Worm (Caenorhabditis elegans) whole organism, mixed stage, embryonic: ENCODE measurements around the gene gcn-1.
A peak's percentile ranks its signal among the peaks of the same experiment; 100 is the strongest.

ENCODE experiments used
- M03D4.4 ChIP-seq: sonication (generic microtip); optimal IDR thresholded peaks from 2 replicates; lab custom pipeline; 2017; ENCODE audit warnings: mild to moderate bottlenecking, missing genetic modification characterization, missing compliant biosample characterization
- bed-3 ChIP-seq: fragments of 200-800 bp; sonication (Bioruptor generic); optimal IDR thresholded peaks from 3 replicates; lab custom pipeline; 2018; ENCODE audit warnings: mild to moderate bottlenecking, missing genetic modification characterization, moderate library complexity, missing compliant biosample characterization
- blmp-1 ChIP-seq: fragments of 150-350 bp; optimal IDR thresholded peaks from 2 replicates; lab custom pipeline; 2014; ENCODE audit warnings: missing biosample characterization, missing genetic modification characterization
- ceh-39 ChIP-seq: fragments of 150-350 bp; optimal IDR thresholded peaks from 2 replicates; lab custom pipeline; 2014; ENCODE audit warnings: missing biosample characterization, missing genetic modification characterization
- ceh-43 ChIP-seq: fragments of 200-800 bp; sonication (Bioruptor generic); optimal IDR thresholded peaks from 2 replicates; lab custom pipeline; 2018; ENCODE audit warnings: mild to moderate bottlenecking, missing genetic modification characterization, moderate library complexity, missing compliant biosample characterization
- ces-1 ChIP-seq: fragments of 150-350 bp; optimal IDR thresholded peaks from 2 replicates; lab custom pipeline; 2014; ENCODE audit warnings: missing biosample characterization, missing genetic modification reagents, missing genetic modification characterization
- cnd-1 ChIP-seq: fragments of 200-800 bp; sonication (Bioruptor generic); optimal IDR thresholded peaks from 2 replicates; lab custom pipeline; 2018; ENCODE audit warnings: mild to moderate bottlenecking, missing genetic modification characterization, missing compliant biosample characterization
- drap-1 ChIP-seq: fragments of 200-800 bp; sonication (Bioruptor generic); optimal IDR thresholded peaks from 3 replicates; lab custom pipeline; 2018; ENCODE audit warnings: mild to moderate bottlenecking, missing genetic modification characterization, missing compliant biosample characterization
- elt-1 ChIP-seq: sonication (generic microtip); optimal IDR thresholded peaks from 2 replicates; lab custom pipeline; 2017; ENCODE audit warnings: missing genetic modification characterization, mild to moderate bottlenecking, missing compliant biosample characterization, antibody characterized with exemption, moderate library complexity, borderline replicate concordance; ENCODE audit not compliant: insufficient read depth
- elt-3 ChIP-seq: fragments of 150-350 bp; optimal IDR thresholded peaks from 2 replicates; lab custom pipeline; 2014; ENCODE audit warnings: missing biosample characterization, missing genetic modification characterization
- flh-1 ChIP-seq: fragments of 200-800 bp; sonication (Bioruptor generic); optimal IDR thresholded peaks from 2 replicates; lab custom pipeline; 2018; ENCODE audit warnings: mild to moderate bottlenecking, missing genetic modification characterization, moderate library complexity, missing compliant biosample characterization
- ham-2 ChIP-seq: fragments of 200-800 bp; sonication (Bioruptor generic); optimal IDR thresholded peaks from 2 replicates; lab custom pipeline; 2018; ENCODE audit warnings: mild to moderate bottlenecking, missing genetic modification characterization, missing compliant biosample characterization
- lin-13 ChIP-seq: fragments of 150-350 bp; optimal IDR thresholded peaks from 2 replicates; lab custom pipeline; 2014; ENCODE audit warnings: missing biosample characterization, missing genetic modification characterization
- lin-32 ChIP-seq: fragments of 200-800 bp; sonication (Bioruptor generic); optimal IDR thresholded peaks from 2 replicates; lab custom pipeline; 2018; ENCODE audit warnings: mild to moderate bottlenecking, missing genetic modification characterization, missing compliant biosample characterization
- lsy-2 ChIP-seq: fragments of 150-350 bp; optimal IDR thresholded peaks from 2 replicates; lab custom pipeline; 2014; ENCODE audit warnings: missing biosample characterization, missing genetic modification characterization
- mab-5 ChIP-seq: fragments of 150-350 bp; optimal IDR thresholded peaks from 2 replicates; lab custom pipeline; 2014; ENCODE audit warnings: missing biosample characterization, missing genetic modification characterization
- mep-1 ChIP-seq: fragments of 150-350 bp; optimal IDR thresholded peaks from 2 replicates; lab custom pipeline; 2017; ENCODE audit warnings: missing biosample characterization, missing genetic modification reagents, missing genetic modification characterization, inconsistent platforms
- mls-2 ChIP-seq: sonication (generic microtip); optimal IDR thresholded peaks from 2 replicates; lab custom pipeline; 2016; ENCODE audit warnings: mild to moderate bottlenecking, missing genetic modification characterization, moderate library complexity, missing compliant biosample characterization
- nhr-12 ChIP-seq: fragments of 150-350 bp; optimal IDR thresholded peaks from 2 replicates; lab custom pipeline; 2014; ENCODE audit warnings: missing biosample characterization, missing genetic modification characterization
- nhr-2 ChIP-seq: fragments of 150-350 bp; optimal IDR thresholded peaks from 2 replicates; lab custom pipeline; 2014; ENCODE audit warnings: missing biosample characterization, missing genetic modification characterization
- nhr-237 ChIP-seq: fragments of 150-350 bp; optimal IDR thresholded peaks from 2 replicates; lab custom pipeline; 2014; ENCODE audit warnings: missing biosample characterization, missing genetic modification characterization
- nhr-28 ChIP-seq: fragments of 150-350 bp; optimal IDR thresholded peaks from 2 replicates; lab custom pipeline; 2014; ENCODE audit warnings: missing biosample characterization, missing genetic modification characterization
- nhr-76 ChIP-seq: sonication (generic microtip); optimal IDR thresholded peaks from 2 replicates; lab custom pipeline; 2017; ENCODE audit warnings: missing biosample characterization, missing genetic modification characterization
- pha-4 ChIP-seq: fragments of 150-350 bp; optimal IDR thresholded peaks from 2 replicates; lab custom pipeline; 2018; ENCODE audit warnings: missing biosample characterization, missing genetic modification reagents, missing genetic modification characterization
- sem-2 ChIP-seq: fragments of 200-800 bp; sonication (Bioruptor generic); optimal IDR thresholded peaks from 2 replicates; lab custom pipeline; 2018; ENCODE audit warnings: mild to moderate bottlenecking, missing genetic modification characterization, missing compliant biosample characterization
- snpc-4 ChIP-seq: fragments of 150-350 bp; optimal IDR thresholded peaks from 2 replicates; lab custom pipeline; 2014; ENCODE audit warnings: missing biosample characterization, missing genetic modification characterization
- tbx-8 ChIP-seq: fragments of 200-800 bp; sonication (Bioruptor generic); optimal IDR thresholded peaks from 2 replicates; lab custom pipeline; 2018; ENCODE audit warnings: mild to moderate bottlenecking, missing genetic modification characterization, moderate library complexity, missing compliant biosample characterization
- unc-120 ChIP-seq: sonication (generic microtip); optimal IDR thresholded peaks from 2 replicates; lab custom pipeline; 2017; ENCODE audit warnings: missing genetic modification characterization, missing compliant biosample characterization; ENCODE audit not compliant: poor library complexity, severe bottlenecking
- zip-8 ChIP-seq: fragments of 150-350 bp; optimal IDR thresholded peaks from 2 replicates; lab custom pipeline; 2014; ENCODE audit warnings: missing biosample characterization, missing genetic modification characterization
- ztf-11 ChIP-seq: fragments of 150-350 bp; optimal IDR thresholded peaks from 2 replicates; lab custom pipeline; 2014; ENCODE audit warnings: missing biosample characterization, missing genetic modification characterization

Gene gcn-1

DNA sequence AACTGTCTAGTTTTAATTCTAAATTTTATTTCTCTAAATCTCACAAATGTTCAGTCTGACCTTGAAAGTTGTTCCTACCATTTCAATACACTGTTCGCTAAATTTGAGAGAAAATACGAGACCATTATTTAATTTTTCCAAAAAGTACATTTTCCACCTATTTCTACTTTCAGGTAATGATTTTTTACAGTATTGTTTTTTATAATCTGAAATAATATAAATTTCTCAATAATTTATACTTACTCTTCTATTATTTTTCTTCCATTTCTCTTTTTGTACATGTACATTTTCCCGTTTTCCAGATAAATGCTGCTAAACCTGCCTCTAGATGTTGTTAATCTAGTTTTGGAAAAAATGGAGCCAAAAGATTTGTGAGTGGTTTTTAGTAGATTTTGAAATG is 75.7 kb downstream of the gcn-1 start, which contains the start of gene fbxa-62:
TSS of gene fbxa-62 (plus strand) at position 301 of the 400 bp plus-strand sequence.
- TF ChIP-seq nhr-12 (tag; lab: Kevin White, UChicago), result no peak
- TF ChIP-seq drap-1 (GFP tag; lab: Kevin White, UChicago), result no peak
- no peak for TF ChIP-seq M03D4.4 (tag; lab: Kevin White, UChicago)
- TF ChIP-seq ceh-39 (tag; lab: Kevin White, UChicago), result no peak
- no peak for TF ChIP-seq lin-32 (GFP tag; lab: Kevin White, UChicago)
- TF ChIP-seq flh-1 (GFP tag; lab: Kevin White, UChicago), result no peak
- TF ChIP-seq mep-1, result no peak
- no peak for TF ChIP-seq ham-2
- no peak for TF ChIP-seq lsy-2 (tag; lab: Kevin White, UChicago)
- TF ChIP-seq, all 35 proteins: peak for 0

DNA sequence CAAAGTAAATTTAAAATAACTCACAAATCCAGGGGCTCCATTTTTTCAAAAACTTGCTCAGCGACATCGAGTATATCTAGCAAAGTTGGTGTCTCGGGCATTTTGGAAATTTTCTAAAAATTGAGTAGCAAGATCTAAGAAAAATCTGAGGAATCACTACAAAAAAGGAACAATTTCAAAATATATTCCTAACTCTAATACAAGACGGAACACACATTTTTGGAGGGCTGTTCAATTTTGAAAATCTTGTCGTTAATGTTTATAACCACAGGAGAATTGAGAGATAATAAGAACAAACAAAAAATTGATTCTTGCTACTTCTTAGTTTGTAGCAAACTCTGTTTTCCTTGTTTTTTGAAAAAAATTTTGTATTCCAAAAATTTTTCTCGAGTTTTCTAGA is 80.6 kb downstream of the gcn-1 start, which contains the start of gene fbxa-47:
TSS of gene fbxa-47 (minus strand) at position 101 of the 400 bp plus-strand sequence.
- no peak for TF ChIP-seq mab-5 (tag; lab: Kevin White, UChicago)
- TF ChIP-seq sem-2 (GFP tag; lab: Kevin White, UChicago), result no peak
- no peak for TF ChIP-seq ham-2
- TF ChIP-seq pha-4 (tag; lab: Kevin White, UChicago), result no peak
- TF ChIP-seq M03D4.4 (tag; lab: Kevin White, UChicago), result no peak
- TF ChIP-seq unc-120 (tag; lab: Kevin White, UChicago), result no peak
- TF ChIP-seq nhr-76 (tag; lab: Kevin White, UChicago), result no peak
- TF ChIP-seq bed-3 (GFP tag; lab: Kevin White, UChicago), result no peak
- no peak for TF ChIP-seq lin-13 (tag; lab: Kevin White, UChicago)
- TF ChIP-seq ceh-43 (GFP tag; lab: Kevin White, UChicago), result no peak
- no peak for TF ChIP-seq mep-1

DNA sequence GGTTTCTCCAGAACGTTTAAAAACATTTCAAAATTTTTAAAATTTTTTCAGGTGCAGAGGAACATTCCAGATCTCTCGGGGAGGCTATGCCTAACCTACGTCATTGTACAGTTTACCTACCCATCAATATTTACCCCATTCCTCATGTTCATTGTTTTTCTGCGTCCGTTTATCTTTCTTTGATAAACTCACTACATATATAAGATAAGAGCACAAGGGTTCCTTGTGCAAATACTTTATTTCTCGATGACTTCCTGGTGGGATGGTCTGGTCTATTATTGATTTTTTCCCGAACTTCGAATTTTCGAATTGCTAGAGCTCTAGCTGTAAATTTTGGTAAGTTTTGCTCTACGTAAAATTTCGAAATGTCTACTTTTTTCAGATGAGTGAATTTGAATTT is 81.7 kb downstream of the gcn-1 start:
- no peak for TF ChIP-seq tbx-8 (GFP tag; lab: Kevin White, UChicago)
- TF ChIP-seq pha-4 (tag; lab: Kevin White, UChicago), result no peak
- TF ChIP-seq lin-32 (GFP tag; lab: Kevin White, UChicago), result no peak
- TF ChIP-seq cnd-1 (tag; lab: Kevin White, UChicago), result no peak

DNA sequence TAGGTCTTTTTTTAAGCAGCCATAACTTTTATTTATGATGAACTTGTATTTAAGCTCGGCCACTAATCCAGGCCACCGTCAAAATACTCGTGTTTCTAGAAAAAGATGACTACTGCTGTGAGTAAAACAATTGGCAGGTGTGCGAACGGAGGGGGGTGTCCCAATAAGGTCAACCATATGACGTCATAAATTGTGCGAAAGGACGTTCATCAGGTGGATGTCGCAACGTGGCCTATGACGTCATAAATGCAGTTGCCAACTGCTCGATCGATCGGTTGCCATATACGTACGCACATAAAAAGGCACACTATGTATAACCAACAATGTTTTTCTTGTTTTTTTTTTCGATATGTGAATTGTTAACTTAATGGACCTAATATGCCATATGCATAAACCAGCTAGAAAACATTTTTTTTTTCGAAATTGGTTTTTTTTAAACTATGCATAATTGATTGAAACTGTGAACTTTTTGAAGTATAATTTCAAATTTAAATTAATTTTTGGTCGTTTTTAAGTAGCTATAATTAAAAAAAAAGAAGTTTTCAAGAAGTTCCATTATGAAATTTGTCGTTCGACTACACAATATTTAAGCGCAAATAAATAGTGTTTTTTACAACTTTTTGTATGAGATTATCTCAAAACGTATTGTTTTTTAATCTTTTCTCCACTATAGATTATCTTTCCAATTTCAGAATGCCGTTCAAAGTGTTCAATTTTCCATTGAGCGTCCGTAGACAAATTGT is 82.6 kb downstream of the gcn-1 start, which contains the start of gene C39B5.2:
TSS of gene C39B5.2 (plus strand) at position 693 of the 743 bp plus-strand sequence.
- peak; percentile 99 for TF ChIP-seq zip-8 (tag; lab: Kevin White, UChicago)
- TF ChIP-seq lin-13 (tag; lab: Kevin White, UChicago), result peak; percentile 28
- TF ChIP-seq mep-1, result peak; percentile 12
- peak; percentile 38 for TF ChIP-seq ztf-11 (tag; lab: Kevin White, UChicago)
- peak; percentile 78 for TF ChIP-seq cnd-1 (tag; lab: Kevin White, UChicago)
- TF ChIP-seq unc-120 (tag; lab: Kevin White, UChicago), result no peak
- no peak for TF ChIP-seq elt-1 (tag; lab: Kevin White, UChicago)
- TF ChIP-seq nhr-2, result peak; percentile 96
- TF ChIP-seq ceh-39 (tag; lab: Kevin White, UChicago), result peak; percentile 80

DNA sequence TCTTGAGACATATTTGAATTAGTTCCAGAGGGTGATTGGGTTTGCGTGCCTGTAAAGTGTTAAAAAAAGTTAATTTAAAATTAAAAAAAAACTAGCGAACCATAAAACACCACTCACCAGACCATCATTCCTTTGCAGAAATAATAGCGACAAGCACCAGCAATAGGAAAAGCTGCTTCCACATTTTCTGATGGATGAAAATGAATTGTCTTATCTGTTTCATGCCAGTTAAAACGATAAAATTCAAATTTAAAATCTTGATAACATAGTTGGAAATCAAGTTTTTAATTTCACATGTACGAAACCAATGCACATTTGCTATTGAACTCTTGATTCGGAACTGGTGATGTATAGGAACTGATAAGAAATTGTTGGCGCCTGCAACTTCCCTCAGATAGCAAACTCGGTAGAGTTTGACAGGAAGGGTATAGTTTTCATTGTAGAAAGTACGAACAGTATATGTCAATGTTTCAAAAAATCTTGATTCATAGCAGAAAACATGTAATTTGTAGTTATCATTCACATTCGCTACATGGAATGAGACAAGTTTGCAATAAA is 87.9 kb downstream of the gcn-1 start, which contains the start of gene C39B5.10:
TSS of gene C39B5.10 (minus strand) at position 51 of the 558 bp plus-strand sequence.
- TF ChIP-seq lsy-2 (tag; lab: Kevin White, UChicago) (no peak), elt-3 (tag; lab: Kevin White, UChicago) (no peak), ztf-11 (tag; lab: Kevin White, UChicago) (no peak), ham-2 (no peak), snpc-4 (tag; lab: Kevin White, UChicago) (no peak), blmp-1 (tag; lab: Kevin White, UChicago) (no peak), tbx-8 (GFP tag; lab: Kevin White, UChicago) (no peak), elt-1 (tag; lab: Kevin White, UChicago) (no peak), nhr-237 (tag; lab: Kevin White, UChicago) (no peak), ces-1 (no peak), mep-1 (no peak), ceh-43 (GFP tag; lab: Kevin White, UChicago) (no peak), M03D4.4 (tag; lab: Kevin White, UChicago) (no peak), nhr-76 (tag; lab: Kevin White, UChicago) (no peak), nhr-2 (no peak), cnd-1 (tag; lab: Kevin White, UChicago) (no peak), nhr-28 (tag; lab: Kevin White, UChicago) (no peak), bed-3 (GFP tag; lab: Kevin White, UChicago) (no peak), mls-2 (no peak)
- TF ChIP-seq, all 35 proteins: peak for 0
